Worm (Caenorhabditis elegans): ENCODE data around the gene F08G2.5.

F08G2.5 gene

ce11 chrII:13806269-13806668 is 27.2 kb downstream of the F08G2.5 start:
- no peak for TF ChIP-seq aly-1 (tag; optimal IDR thresholded peaks at IDR 0.05)
- TF ChIP-seq hmbx-1 (tag; optimal IDR thresholded peaks at IDR 0.05) = no peak
- TF ChIP-seq tbx-37 (GFP tag; conservative IDR thresholded peaks at IDR 0.05) = no peak
- no peak for TF ChIP-seq sea-1 (GFP tag; conservative IDR thresholded peaks at IDR 0.05)
- no peak for TF ChIP-seq pes-1 (GFP tag; IDR thresholded peaks at IDR 0.05)
- TF ChIP-seq hnd-1 (tag; optimal IDR thresholded peaks at IDR 0.05) = no peak
- no peak for TF ChIP-seq tra-4 (tag; optimal IDR thresholded peaks at IDR 0.05)
- no peak for TF ChIP-seq scrt-1 (GFP tag; IDR thresholded peaks at IDR 0.05)
- no peak for TF ChIP-seq ama-1 (optimal IDR thresholded peaks at IDR 0.05)
- TF ChIP-seq ceh-36 (tag; optimal IDR thresholded peaks at IDR 0.05) = no peak
- no peak for TF ChIP-seq B0310.2 (tag; optimal IDR thresholded peaks at IDR 0.05)
- no peak for TF ChIP-seq tbx-11 (GFP tag; IDR thresholded peaks at IDR 0.05)
- TF ChIP-seq flt-1 (GFP tag; IDR thresholded peaks at IDR 0.05) = no peak
- TF ChIP-seq ets-7 (tag; optimal IDR thresholded peaks at IDR 0.05) = no peak
- no peak for TF ChIP-seq ceh-13 (GFP tag; optimal IDR thresholded peaks at IDR 0.05)
- TF ChIP-seq hmg-4 (GFP tag; optimal IDR thresholded peaks at IDR 0.05) = no peak
- no peak for TF ChIP-seq F13C5.2 (tag; optimal IDR thresholded peaks at IDR 0.05)

ce11 chrII:13796312-13796711 is 37.1 kb downstream of the F08G2.5 start:
- no peak for TF ChIP-seq ets-7 (tag; optimal IDR thresholded peaks at IDR 0.05)
- peak; percentile 95 for TF ChIP-seq ceh-36 (tag; optimal IDR thresholded peaks at IDR 0.05)
- no peak for TF ChIP-seq flt-1 (GFP tag; IDR thresholded peaks at IDR 0.05)
- no peak for TF ChIP-seq aly-1 (tag; optimal IDR thresholded peaks at IDR 0.05)

- TF ChIP-seq sea-1 (GFP tag; conservative IDR thresholded peaks at IDR 0.05) = no peak
- TF ChIP-seq F13C5.2 (tag; optimal IDR thresholded peaks at IDR 0.05) = no peak
- no peak for TF ChIP-seq hnd-1 (tag; optimal IDR thresholded peaks at IDR 0.05)
- no peak for TF ChIP-seq tbx-37 (GFP tag; conservative IDR thresholded peaks at IDR 0.05)
- no peak for TF ChIP-seq scrt-1 (GFP tag; IDR thresholded peaks at IDR 0.05)
- no peak for TF ChIP-seq tbx-11 (GFP tag; IDR thresholded peaks at IDR 0.05)
- TF ChIP-seq ets-7 (tag; optimal IDR thresholded peaks at IDR 0.05) = no peak
- no peak for TF ChIP-seq ceh-36 (tag; optimal IDR thresholded peaks at IDR 0.05)
- TF ChIP-seq ama-1 (optimal IDR thresholded peaks at IDR 0.05) = no peak
- TF ChIP-seq ceh-13 (GFP tag; optimal IDR thresholded peaks at IDR 0.05) = no peak
- TF ChIP-seq pes-1 (GFP tag; IDR thresholded peaks at IDR 0.05) = no peak
- no peak for TF ChIP-seq hmbx-1 (tag; optimal IDR thresholded peaks at IDR 0.05)
- no peak for TF ChIP-seq flt-1 (GFP tag; IDR thresholded peaks at IDR 0.05)
- no peak for TF ChIP-seq hmg-4 (GFP tag; optimal IDR thresholded peaks at IDR 0.05)
- TF ChIP-seq tra-4 (tag; optimal IDR thresholded peaks at IDR 0.05) = no peak
- no peak for TF ChIP-seq B0310.2 (tag; optimal IDR thresholded peaks at IDR 0.05)
Observed at ce11 chrII:13795160-13795559, 38.3 kb downstream of the F08G2.5 start.

ce11 chrII:13791570-13792279 is 41.7 kb downstream of the F08G2.5 start, which contains the start of gene ZK131.11:
TSS of gene ZK131.11 (plus strand) at chrII:13792229.
- TF ChIP-seq ets-7 (tag; optimal IDR thresholded peaks at IDR 0.05) (no peak), hnd-1 (tag; optimal IDR thresholded peaks at IDR 0.05) (no peak), pes-1 (GFP tag; IDR thresholded peaks at IDR 0.05) (no peak), tbx-11 (GFP tag; IDR thresholded peaks at IDR 0.05) (no peak)

ce11 chrII:13789714-13790113 is 43.7 kb downstream of the F08G2.5 start:
- TF ChIP-seq scrt-1 (GFP tag; IDR thresholded peaks at IDR 0.05) (no peak), ets-7 (tag; optimal IDR thresholded peaks at IDR 0.05) (no peak)

ce11 chrII:13788813-13789212 is 44.6 kb downstream of the F08G2.5 start:
- TF ChIP-seq tra-4 (tag; optimal IDR thresholded peaks at IDR 0.05) (no peak), hmg-4 (GFP tag; optimal IDR thresholded peaks at IDR 0.05) (no peak), ceh-13 (GFP tag; optimal IDR thresholded peaks at IDR 0.05) (no peak), hnd-1 (tag; optimal IDR thresholded peaks at IDR 0.05) (no peak), F13C5.2 (tag; optimal IDR thresholded peaks at IDR 0.05) (no peak), pes-1 (GFP tag; IDR thresholded peaks at IDR 0.05) (no peak), ets-7 (tag; optimal IDR thresholded peaks at IDR 0.05) (no peak), hmbx-1 (tag; optimal IDR thresholded peaks at IDR 0.05) (no peak), tbx-11 (GFP tag; IDR thresholded peaks at IDR 0.05) (no peak), aly-1 (tag; optimal IDR thresholded peaks at IDR 0.05) (no peak), scrt-1 (GFP tag; IDR thresholded peaks at IDR 0.05) (no peak), ama-1 (optimal IDR thresholded peaks at IDR 0.05) (no peak), tbx-37 (GFP tag; conservative IDR thresholded peaks at IDR 0.05) (no peak), ceh-36 (tag; optimal IDR thresholded peaks at IDR 0.05) (no peak), sea-1 (GFP tag; conservative IDR thresholded peaks at IDR 0.05) (no peak)

- TF ChIP-seq ama-1 (optimal IDR thresholded peaks at IDR 0.05) = no peak
- TF ChIP-seq ceh-36 (tag; optimal IDR thresholded peaks at IDR 0.05) = no peak
- TF ChIP-seq aly-1 (tag; optimal IDR thresholded peaks at IDR 0.05) = no peak
- TF ChIP-seq scrt-1 (GFP tag; IDR thresholded peaks at IDR 0.05) = no peak
- TF ChIP-seq ceh-13 (GFP tag; optimal IDR thresholded peaks at IDR 0.05) = no peak
- TF ChIP-seq tbx-11 (GFP tag; IDR thresholded peaks at IDR 0.05) = no peak
- TF ChIP-seq tra-4 (tag; optimal IDR thresholded peaks at IDR 0.05) = no peak
Observed at ce11 chrII:13786899-13787298, 46.5 kb downstream of the F08G2.5 start.

- TF ChIP-seq B0310.2 (tag; optimal IDR thresholded peaks at IDR 0.05) (no peak), aly-1 (tag; optimal IDR thresholded peaks at IDR 0.05) (no peak), hmbx-1 (tag; optimal IDR thresholded peaks at IDR 0.05) (no peak), hmg-4 (GFP tag; optimal IDR thresholded peaks at IDR 0.05) (peak; percentile 0), tbx-37 (GFP tag; conservative IDR thresholded peaks at IDR 0.05) (no peak)
Observed at ce11 chrII:13785582-13785981, 47.8 kb downstream of the F08G2.5 start.
